Fruit fly (Drosophila melanogaster) whole organism, embryonic: ENCODE data around the gene CG9682.

Experiments
- CG12659 ChIP-seq: fragments of 200-800 bp; sonication (Bioruptor generic); optimal IDR thresholded peaks from 3 replicates; lab custom pipeline; 2017; ENCODE audit warnings: mild to moderate bottlenecking, missing biosample characterization, missing genetic modification reagents, missing genetic modification characterization
- CG13624 ChIP-seq: fragments of 200-800 bp; sonication (Bioruptor generic); optimal IDR thresholded peaks from 2 replicates; lab custom pipeline; 2016; ENCODE audit warnings: missing biosample characterization, missing genetic modification characterization
- CG16863 ChIP-seq: fragments of 200-800 bp; sonication (Bioruptor generic); optimal IDR thresholded peaks from 3 replicates; lab custom pipeline; 2016; ENCODE audit warnings: missing biosample characterization, missing genetic modification characterization
- CG17829 ChIP-seq: fragments of 200-800 bp; optimal IDR thresholded peaks from 2 replicates; lab custom pipeline; 2019; ENCODE audit warnings: missing biosample characterization, mild to moderate bottlenecking, missing genetic modification characterization, moderate library complexity
- CG4617 ChIP-seq: fragments of 200-800 bp; sonication (Bioruptor generic); optimal IDR thresholded peaks from 3 replicates; lab custom pipeline; 2016; ENCODE audit warnings: missing biosample characterization, missing genetic modification characterization, borderline replicate concordance
- CG6254 ChIP-seq: fragments of 200-800 bp; sonication (Bioruptor generic); optimal IDR thresholded peaks from 3 replicates; lab custom pipeline; 2017; ENCODE audit warnings: mild to moderate bottlenecking, missing biosample characterization, missing genetic modification reagents, missing genetic modification characterization
- Dip2 ChIP-seq: fragments of 200-800 bp; sonication (Bioruptor generic); IDR thresholded peaks from 2 replicates; pipeline ENCODE4 v1.3.6; 2022; ENCODE audit warnings: missing biosample characterization, missing genetic modification characterization
- HmgZ ChIP-seq: fragments of 200-800 bp; sonication (Bioruptor generic); optimal IDR thresholded peaks from 2 replicates; lab custom pipeline; 2018; ENCODE audit warnings: missing biosample characterization, mild to moderate bottlenecking, missing genetic modification characterization
- NFAT ChIP-seq: fragments of 200-800 bp; sonication (Bioruptor generic); IDR thresholded peaks from 2 replicates; pipeline ENCODE4 v1.3.6; 2022; ENCODE audit warnings: missing biosample characterization, missing genetic modification characterization
- croc ChIP-seq: fragments of 200-800 bp; sonication (Bioruptor generic); conservative IDR thresholded peaks from 3 replicates; pipeline ENCODE4 v1.3.6; 2022; ENCODE audit warnings: missing biosample characterization, missing genetic modification characterization
- dysf ChIP-seq: fragments of 200-800 bp; sonication (Bioruptor generic); IDR thresholded peaks from 3 replicates; pipeline ENCODE4 v1.3.6; 2022; ENCODE audit warnings: missing biosample characterization, missing genetic modification characterization
- knrl ChIP-seq: fragments of 200-800 bp; sonication (Bioruptor generic); IDR thresholded peaks from 3 replicates; pipeline ENCODE4 v1.3.6; 2022; ENCODE audit warnings: missing biosample characterization, missing genetic modification characterization; ENCODE audit not compliant: partially characterized antibody
- sens-2 ChIP-seq: fragments of 200-800 bp; sonication (Bioruptor generic); IDR thresholded peaks from 2 replicates; pipeline ENCODE4 v1.3.6; 2022; ENCODE audit warnings: missing biosample characterization, missing genetic modification characterization

- TF ChIP-seq CG6254 (GFP tag; lab: Kevin White, UChicago) (no peak), Dip2 (GFP tag; lab: Robert Waterston, UW) (no peak), croc (GFP tag; lab: Robert Waterston, UW) (no peak), CG4617 (no peak), CG17829 (tag; lab: Kevin White, UChicago) (no peak), HmgZ (tag; lab: Kevin White, UChicago) (no peak), dysf (GFP tag; lab: Robert Waterston, UW) (no peak), CG16863 (GFP tag; lab: Kevin White, UChicago) (no peak), NFAT (GFP tag; lab: Robert Waterston, UW) (no peak), knrl (GFP tag; lab: Robert Waterston, UW) (no peak), CG12659 (no peak), sens-2 (no peak), CG13624 (GFP tag; lab: Kevin White, UChicago) (no peak)
Observed at dm6 chr3R:30271120-30271467, 20.4 kb downstream of the CG9682 start.
